Fruit fly (Drosophila melanogaster) whole organism, pupa: ENCODE measurements around the gene Nadsyn.

Source experiments
- CG10348 ChIP-seq: fragments of 200-800 bp; sonication (Bioruptor generic); IDR thresholded peaks from 2 replicates; pipeline ENCODE4 v1.3.6; 2022; ENCODE audit warnings: missing biosample characterization, missing genetic modification characterization
- CG12605 ChIP-seq: fragments of 200-800 bp; sonication (Bioruptor generic); IDR thresholded peaks from 2 replicates; pipeline ENCODE4 v1.3.6; 2022; ENCODE audit warnings: missing biosample characterization, missing genetic modification characterization
- CG13204 ChIP-seq: fragments of 200-800 bp; sonication (Bioruptor generic); optimal IDR thresholded peaks from 2 replicates; lab custom pipeline; 2018; ENCODE audit warnings: missing biosample characterization, mild to moderate bottlenecking, missing genetic modification characterization, moderate library complexity
- CG14655 ChIP-seq: fragments of 200-800 bp; sonication (Bioruptor generic); optimal IDR thresholded peaks from 3 replicates; lab custom pipeline; 2017; ENCODE audit warnings: mild to moderate bottlenecking, missing biosample characterization, missing genetic modification reagents, missing genetic modification characterization
- CG15710 ChIP-seq: fragments of 200-800 bp; sonication (Bioruptor generic); optimal IDR thresholded peaks from 2 replicates; lab custom pipeline; 2018; ENCODE audit warnings: missing biosample characterization, mild to moderate bottlenecking, missing genetic modification characterization, moderate library complexity
- CG17806 ChIP-seq: fragments of 200-800 bp; sonication (Bioruptor generic); optimal IDR thresholded peaks from 2 replicates; lab custom pipeline; 2018; ENCODE audit warnings: missing biosample characterization, mild to moderate bottlenecking, missing genetic modification characterization, moderate library complexity
- CG32121 ChIP-seq: fragments of 200-800 bp; sonication (Bioruptor generic); IDR thresholded peaks from 2 replicates; pipeline ENCODE4 v1.3.6; 2022; ENCODE audit warnings: missing biosample characterization, missing genetic modification characterization
- CG34367 ChIP-seq: fragments of 200-800 bp; sonication (Bioruptor generic); optimal IDR thresholded peaks from 2 replicates; lab custom pipeline; 2018; ENCODE audit warnings: missing biosample characterization, mild to moderate bottlenecking, missing genetic modification characterization
- CG4496 ChIP-seq: fragments of 200-800 bp; sonication (Bioruptor generic); IDR thresholded peaks from 3 replicates; pipeline ENCODE4 v1.3.6; 2022; ENCODE audit warnings: missing biosample characterization, missing genetic modification characterization
- CG8159 ChIP-seq: fragments of 200-800 bp; sonication (Bioruptor generic); optimal IDR thresholded peaks from 3 replicates; lab custom pipeline; 2018; ENCODE audit warnings: missing biosample characterization, mild to moderate bottlenecking, missing genetic modification characterization, moderate library complexity
- CG8301 ChIP-seq: fragments of 200-800 bp; sonication (Bioruptor generic); optimal IDR thresholded peaks from 2 replicates; lab custom pipeline; 2018; ENCODE audit warnings: missing biosample characterization, mild to moderate bottlenecking, missing genetic modification characterization
- CG9948 ChIP-seq: fragments of 200-800 bp; sonication (Bioruptor generic); optimal IDR thresholded peaks from 2 replicates; lab custom pipeline; 2018; ENCODE audit warnings: missing biosample characterization, mild to moderate bottlenecking, missing genetic modification characterization, moderate library complexity
- D1 ChIP-seq: fragments of 200-800 bp; sonication (Bioruptor generic); optimal IDR thresholded peaks from 2 replicates; lab custom pipeline; 2018; ENCODE audit warnings: missing biosample characterization, mild to moderate bottlenecking, missing genetic modification characterization, moderate library complexity
- EcR ChIP-seq: fragments of 200-800 bp; sonication (Bioruptor generic); optimal IDR thresholded peaks from 3 replicates; lab custom pipeline; 2019; ENCODE audit warnings: missing biosample characterization, missing genetic modification characterization, mild to moderate bottlenecking, moderate library complexity, missing genetic modification reagents
- Ets98B ChIP-seq: fragments of 200-800 bp; sonication (Bioruptor generic); IDR thresholded peaks from 2 replicates; pipeline ENCODE4 v1.3.6; 2022; ENCODE audit warnings: missing biosample characterization, missing genetic modification characterization
- Pif1A ChIP-seq: fragments of 200-800 bp; sonication (Bioruptor generic); optimal IDR thresholded peaks from 3 replicates; lab custom pipeline; 2016; ENCODE audit warnings: missing biosample characterization, missing genetic modification characterization
- Pif1B ChIP-seq: fragments of 200-800 bp; sonication (Bioruptor generic); optimal IDR thresholded peaks from 3 replicates; lab custom pipeline; 2016; ENCODE audit warnings: missing biosample characterization, missing genetic modification characterization
- Snoo ChIP-seq: fragments of 200-800 bp; sonication (Bioruptor generic); optimal IDR thresholded peaks from 3 replicates; lab custom pipeline; 2017; ENCODE audit warnings: missing biosample characterization, mild to moderate bottlenecking, missing genetic modification characterization, inconsistent platforms
- fd96Ca ChIP-seq: fragments of 200-800 bp; sonication (Bioruptor generic); IDR thresholded peaks from 3 replicates; pipeline ENCODE4 v1.3.6; 2022; ENCODE audit warnings: missing biosample characterization, missing genetic modification characterization
- gl ChIP-seq: fragments of 200-800 bp; sonication (Bioruptor generic); optimal IDR thresholded peaks from 2 replicates; lab custom pipeline; 2018; ENCODE audit warnings: missing biosample characterization, mild to moderate bottlenecking, missing genetic modification characterization
- rn ChIP-seq: fragments of 200-800 bp; sonication (Bioruptor generic); IDR thresholded peaks from 2 replicates; pipeline ENCODE4 v1.3.6; 2022; ENCODE audit warnings: missing biosample characterization, missing genetic modification characterization

Nadsyn gene

DNA sequence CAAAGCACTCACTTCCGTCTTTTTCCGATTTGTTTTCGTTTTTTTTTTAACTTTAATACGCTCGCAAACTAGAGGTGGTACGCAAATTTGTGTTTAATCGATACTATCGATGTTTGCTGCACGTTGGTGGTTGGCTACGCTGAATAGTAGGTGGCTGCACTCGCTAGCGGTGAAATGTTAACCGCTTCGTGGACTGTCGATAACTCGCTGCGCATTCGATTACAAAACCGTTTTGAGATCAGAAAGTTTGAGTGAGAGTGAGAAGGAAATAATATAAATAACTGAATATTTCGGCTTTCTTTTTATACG lies 18.0 kb upstream of the Nadsyn start, which contains the start of gene g:
Gene g (minus strand): TSS at position 105 of the 309 bp plus-strand sequence.
- TF ChIP-seq CG32121 (GFP tag; lab: Robert Waterston, UW) (peak; percentile 26; the same call in 1 of the 2 replicates), CG15710 (tag; lab: Kevin White, UChicago) (no peak), CG12605 (0 out of 2 replicates have a peak, but pooled peaks have one; percentile 12), Snoo (tag; lab: Kevin White, UChicago) (no peak), Pif1B (GFP tag; lab: Kevin White, UChicago) (no peak), CG34367 (tag; lab: Kevin White, UChicago) (no peak), CG4496 (GFP tag; lab: Robert Waterston, UW) (peak; percentile 55; the same call in 2 of the 3 replicates), CG13204 (GFP tag; lab: Kevin White, UChicago) (no peak), rn (GFP tag; lab: Robert Waterston, UW) (no peak)

DNA sequence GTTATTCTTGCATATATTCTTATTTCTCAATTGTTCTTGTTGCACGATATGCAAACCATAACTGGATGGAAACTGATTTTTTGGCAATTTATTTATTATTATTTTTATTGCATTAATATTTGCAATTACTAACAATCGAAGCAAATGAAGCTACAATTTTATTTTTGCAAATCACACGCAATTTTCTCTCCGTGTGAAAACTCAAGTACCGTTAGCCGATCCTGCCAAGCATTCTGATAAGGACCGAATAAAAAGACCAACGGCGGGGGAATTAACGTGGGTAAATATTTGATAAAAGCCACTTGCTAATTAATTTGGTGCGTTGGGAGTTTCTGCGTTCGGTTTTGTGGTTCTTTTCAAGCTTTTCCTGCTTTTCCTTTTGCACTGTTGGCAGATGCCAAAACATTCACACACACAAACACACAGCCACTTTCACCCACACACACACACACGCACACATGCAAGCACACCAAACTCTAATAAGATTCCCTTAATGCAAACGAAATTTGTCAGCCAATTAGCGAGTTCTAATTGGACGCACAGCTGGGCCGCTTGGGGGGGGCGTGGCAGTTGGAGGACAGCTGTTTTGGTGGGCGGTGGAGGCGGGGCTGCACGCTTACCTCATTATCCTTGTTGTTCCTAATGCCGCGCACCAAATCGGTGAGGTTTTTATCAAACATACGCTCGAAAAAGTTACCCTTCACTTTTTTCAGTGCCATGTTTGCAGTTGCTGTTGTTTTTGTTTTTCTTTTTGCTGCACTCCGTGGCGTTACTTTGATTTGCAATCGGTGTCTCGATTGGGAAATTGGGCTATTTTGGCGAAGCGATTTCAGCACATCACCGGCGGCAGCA lies 17.5 kb upstream of the Nadsyn start:
- TF ChIP-seq CG10348 (GFP tag; lab: Robert Waterston, UW) (no peak), rn (GFP tag; lab: Robert Waterston, UW) (no peak), CG8301 (tag; lab: Kevin White, UChicago) (no peak), D1 (tag; lab: Kevin White, UChicago) (no peak), gl (tag; lab: Kevin White, UChicago) (no peak), CG14655 (GFP tag; lab: Kevin White, UChicago) (no peak), CG12605 (no peak), CG13204 (GFP tag; lab: Kevin White, UChicago) (no peak), CG17806 (tag; lab: Kevin White, UChicago) (no peak), Ets98B (GFP tag; lab: Robert Waterston, UW) (no peak), CG4496 (GFP tag; lab: Robert Waterston, UW) (no peak), CG15710 (tag; lab: Kevin White, UChicago) (no peak), EcR (no peak)

DNA sequence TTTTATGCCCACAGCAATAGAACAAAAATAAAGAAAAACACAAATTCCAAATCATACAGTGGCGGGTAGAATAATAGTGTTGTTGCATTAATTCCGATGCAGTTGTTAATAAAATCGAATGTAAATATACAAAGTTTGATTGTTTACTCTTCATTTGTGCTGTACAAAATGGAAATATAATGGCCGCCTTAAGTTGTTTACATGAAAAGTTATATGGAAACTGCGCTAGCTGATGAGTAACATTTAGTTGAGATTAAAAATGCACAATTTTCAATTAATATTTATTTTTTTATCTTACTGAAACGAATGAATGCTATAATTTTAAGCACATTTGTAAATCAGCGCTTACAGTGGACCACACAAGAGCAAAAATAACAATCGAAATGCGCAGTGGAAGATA lies 16.8 kb upstream of the Nadsyn start:
- peak; percentile 36 for TF ChIP-seq CG9948 (tag; lab: Kevin White, UChicago)
- no peak for TF ChIP-seq gl (tag; lab: Kevin White, UChicago)
- no peak for TF ChIP-seq D1 (tag; lab: Kevin White, UChicago)
- peak; percentile 13 for TF ChIP-seq CG15710 (tag; lab: Kevin White, UChicago)
- TF ChIP-seq CG32121 (GFP tag; lab: Robert Waterston, UW) = peak; percentile 46
- TF ChIP-seq CG14655 (GFP tag; lab: Kevin White, UChicago) = no peak
- TF ChIP-seq CG17806 (tag; lab: Kevin White, UChicago) = peak; percentile 8
- peak; percentile 52; the same call in 2 of the 3 replicates for TF ChIP-seq CG4496 (GFP tag; lab: Robert Waterston, UW)
- peak; percentile 32 for TF ChIP-seq Ets98B (GFP tag; lab: Robert Waterston, UW)
- no peak for TF ChIP-seq CG13204 (GFP tag; lab: Kevin White, UChicago)
- TF ChIP-seq, all 21 proteins: peak for 6

DNA sequence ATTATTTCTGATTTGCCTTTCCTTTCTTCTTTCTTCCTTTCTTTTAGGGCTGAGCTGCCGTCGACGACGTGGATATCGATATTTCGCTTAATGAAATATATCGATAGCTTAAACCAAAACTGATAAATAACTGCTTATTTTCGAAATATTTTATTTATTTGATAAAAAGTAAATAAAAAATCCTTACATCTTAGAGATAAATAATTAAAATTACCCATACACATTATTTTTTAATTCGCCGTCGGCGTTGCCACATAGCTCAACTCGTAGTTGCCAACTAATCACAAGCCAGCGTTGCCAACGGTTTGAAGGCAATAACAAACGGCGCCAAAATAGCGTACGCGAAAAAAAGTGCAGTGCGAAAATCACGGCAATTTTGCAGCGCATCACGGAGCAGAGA lies 3.8 kb upstream of the Nadsyn start, which contains the start of the genes Mrgn1 and mus101:
Gene Mrgn1 (minus strand): TSS at position 44 of the 400 bp plus-strand sequence.
Gene mus101 (plus strand): TSS at position 313 of the 400 bp plus-strand sequence.
- TF ChIP-seq CG12605 (no peak), gl (tag; lab: Kevin White, UChicago) (no peak), rn (GFP tag; lab: Robert Waterston, UW) (no peak), EcR (no peak), Snoo (tag; lab: Kevin White, UChicago) (no peak), Pif1A (no peak), CG9948 (tag; lab: Kevin White, UChicago) (no peak), Ets98B (GFP tag; lab: Robert Waterston, UW) (no peak), CG4496 (GFP tag; lab: Robert Waterston, UW) (no peak), CG13204 (GFP tag; lab: Kevin White, UChicago) (no peak), CG14655 (GFP tag; lab: Kevin White, UChicago) (no peak), CG15710 (tag; lab: Kevin White, UChicago) (no peak), CG8301 (tag; lab: Kevin White, UChicago) (no peak), CG32121 (GFP tag; lab: Robert Waterston, UW) (no peak), Pif1B (GFP tag; lab: Kevin White, UChicago) (no peak), fd96Ca (GFP tag; lab: Robert Waterston, UW) (no peak), D1 (tag; lab: Kevin White, UChicago) (no peak), CG34367 (tag; lab: Kevin White, UChicago) (no peak)

DNA sequence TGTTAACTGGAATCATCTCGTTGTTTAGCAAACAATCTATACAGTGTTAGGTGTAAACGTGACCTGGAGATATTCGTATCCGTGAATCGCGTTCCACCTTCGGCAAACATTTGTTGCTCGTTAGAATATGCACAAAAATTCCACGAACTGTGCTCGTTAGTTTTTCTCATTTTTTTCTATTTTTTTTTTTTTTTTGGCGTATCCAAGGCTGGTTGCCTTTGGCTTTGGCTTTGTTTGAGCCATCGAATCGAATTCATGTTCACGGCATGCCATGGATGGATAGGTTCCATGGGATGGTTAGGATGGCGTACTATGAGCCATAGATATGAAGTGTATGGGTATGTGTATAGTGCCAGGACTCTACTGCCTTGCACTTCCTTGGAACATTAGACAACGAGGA lies 18.4 kb downstream of the Nadsyn start:
- TF ChIP-seq D1 (tag; lab: Kevin White, UChicago) (no peak), CG14655 (GFP tag; lab: Kevin White, UChicago) (no peak), CG8301 (tag; lab: Kevin White, UChicago) (no peak), Pif1A (no peak), CG4496 (GFP tag; lab: Robert Waterston, UW) (no peak), EcR (no peak), CG32121 (GFP tag; lab: Robert Waterston, UW) (no peak), CG15710 (tag; lab: Kevin White, UChicago) (no peak), Ets98B (GFP tag; lab: Robert Waterston, UW) (no peak), CG34367 (tag; lab: Kevin White, UChicago) (no peak), rn (GFP tag; lab: Robert Waterston, UW) (no peak), CG12605 (no peak), CG8159 (tag; lab: Kevin White, UChicago) (no peak), CG9948 (tag; lab: Kevin White, UChicago) (no peak), Pif1B (GFP tag; lab: Kevin White, UChicago) (no peak), Snoo (tag; lab: Kevin White, UChicago) (no peak), CG13204 (GFP tag; lab: Kevin White, UChicago) (no peak), gl (tag; lab: Kevin White, UChicago) (no peak), fd96Ca (GFP tag; lab: Robert Waterston, UW) (no peak), CG10348 (GFP tag; lab: Robert Waterston, UW) (no peak)
